Worm (Caenorhabditis elegans) whole organism, L4 larva: ENCODE data around the gene C05E7.3.

Experiments used
- F10B5.3 ChIP-seq: sonication (generic microtip); optimal IDR thresholded peaks from 2 replicates; lab custom pipeline; 2016; ENCODE audit warnings: mild to moderate bottlenecking, missing genetic modification characterization, missing compliant biosample characterization
- F49E8.2 ChIP-seq: sonication (generic microtip); optimal IDR thresholded peaks from 2 replicates; lab custom pipeline; 2016; ENCODE audit warnings: missing compliant biosample characterization, mild to moderate bottlenecking, missing genetic modification characterization, borderline replicate concordance
- T20F7.1 ChIP-seq: fragments of 200-800 bp; sonication (Bioruptor generic); optimal IDR thresholded peaks from 2 replicates; lab custom pipeline; 2018; ENCODE audit warnings: mild to moderate bottlenecking, missing genetic modification characterization, missing compliant biosample characterization
- aha-1 ChIP-seq: fragments of 150-350 bp; peaks from one replicate; lab custom pipeline; 2014; ENCODE audit warnings: missing biosample characterization, missing genetic modification characterization
- attf-4 ChIP-seq: sonication (generic microtip); optimal IDR thresholded peaks from 3 replicates; lab custom pipeline; 2017; ENCODE audit warnings: missing biosample characterization, missing genetic modification characterization
- ceh-32 ChIP-seq: sonication (generic microtip); optimal IDR thresholded peaks from 2 replicates; lab custom pipeline; 2016; ENCODE audit warnings: mild to moderate bottlenecking, missing genetic modification characterization, missing compliant biosample characterization; ENCODE audit not compliant: poor library complexity
- ces-1 ChIP-seq: fragments of 150-350 bp; sonication (generic microtip); optimal IDR thresholded peaks from 4 replicates; lab custom pipeline; 2014; ENCODE audit warnings: missing biosample characterization, missing genetic modification reagents, missing genetic modification characterization
- daf-12 ChIP-seq: fragments of 150-350 bp; optimal IDR thresholded peaks from 2 replicates; lab custom pipeline; 2014; ENCODE audit warnings: missing biosample characterization, missing genetic modification reagents, missing genetic modification characterization
- daf-16 ChIP-seq, 3 experiments: sonication (generic microtip); optimal IDR thresholded peaks; 2 replicates each; lab custom pipeline; 2016 to 2017; ENCODE audit warnings: missing genetic modification characterization in 3 of 3, missing genetic modification reagents in 3 of 3, mild to moderate bottlenecking in 2 of 3, missing compliant biosample characterization in 2 of 3, missing biosample characterization in 1 of 3, moderate library complexity in 1 of 3
- daf-19 ChIP-seq: fragments of 200-800 bp; sonication (Bioruptor generic); conservative IDR thresholded peaks from 2 replicates; pipeline ENCODE4 v1.3.6; 2022; ENCODE audit warnings: missing genetic modification characterization, missing compliant biosample characterization
- dpl-1 ChIP-seq: fragments of 150-350 bp; optimal IDR thresholded peaks from 2 replicates; lab custom pipeline; 2014; ENCODE audit warnings: missing biosample characterization, missing genetic modification reagents, missing genetic modification characterization
- fkh-10 ChIP-seq: fragments of 150-350 bp; optimal IDR thresholded peaks from 2 replicates; lab custom pipeline; 2014; ENCODE audit warnings: missing biosample characterization, missing genetic modification reagents, missing genetic modification characterization
- fos-1 ChIP-seq: fragments of 150-350 bp; optimal IDR thresholded peaks from 2 replicates; lab custom pipeline; 2014; ENCODE audit warnings: missing biosample characterization, missing genetic modification characterization
- hif-1 ChIP-seq, 2 experiments: sonication (generic microtip); optimal IDR thresholded peaks; 2 replicates each; lab custom pipeline; 2016 to 2017; ENCODE audit warnings: missing compliant biosample characterization in 2 of 2, missing genetic modification characterization in 2 of 2, missing genetic modification reagents in 2 of 2, missing genotype in 2 of 2, mild to moderate bottlenecking in 1 of 2
- hlh-30 ChIP-seq: sonication (generic microtip); optimal IDR thresholded peaks from 2 replicates; lab custom pipeline; 2017; ENCODE audit warnings: antibody characterized with exemption, mild to moderate bottlenecking, missing genetic modification characterization, missing compliant biosample characterization; ENCODE audit not compliant: insufficient read depth
- lim-7 ChIP-seq: fragments of 200-800 bp; sonication (Bioruptor generic); IDR thresholded peaks from 2 replicates; pipeline ENCODE4 v1.3.6; 2022; ENCODE audit warnings: missing genetic modification characterization, missing compliant biosample characterization
- madf-5 ChIP-seq, 2 experiments: fragments of 200-800 bp; sonication (Bioruptor generic); IDR thresholded peaks; 2 replicates each; pipeline ENCODE4 v1.3.6; 2022; ENCODE audit warnings: missing compliant biosample characterization in 2 of 2, missing genetic modification characterization in 2 of 2
- mdl-1 ChIP-seq, 2 experiments: fragments of 150-350 bp in 1 of 2; sonication (generic microtip) in 1 of 2; optimal IDR thresholded peaks; 2 replicates each; lab custom pipeline; 2014 to 2017; ENCODE audit warnings: missing biosample characterization in 2 of 2, missing genetic modification characterization in 2 of 2
- mep-1 ChIP-seq: fragments of 150-350 bp; sonication (generic microtip); optimal IDR thresholded peaks from 3 replicates; lab custom pipeline; 2014; ENCODE audit warnings: missing biosample characterization, missing genetic modification characterization
- mes-2 ChIP-seq: sonication (generic microtip); optimal IDR thresholded peaks from 2 replicates; lab custom pipeline; 2016; ENCODE audit warnings: missing genotype, mild to moderate bottlenecking, missing genetic modification characterization, missing compliant biosample characterization; ENCODE audit not compliant: poor library complexity, severe bottlenecking
- mxl-3 ChIP-seq: fragments of 200-800 bp; sonication (Bioruptor generic); optimal IDR thresholded peaks from 2 replicates; lab custom pipeline; 2018; ENCODE audit warnings: mild to moderate bottlenecking, missing genetic modification characterization, missing compliant biosample characterization
- nhr-11 ChIP-seq: fragments of 150-350 bp; optimal IDR thresholded peaks from 2 replicates; lab custom pipeline; 2014; ENCODE audit warnings: missing biosample characterization, missing genetic modification characterization
- nhr-6 ChIP-seq: fragments of 150-350 bp; optimal IDR thresholded peaks from 2 replicates; lab custom pipeline; 2014; ENCODE audit warnings: missing biosample characterization, missing genetic modification characterization
- php-3 ChIP-seq: fragments of 200-800 bp; sonication (Bioruptor generic); IDR thresholded peaks from 2 replicates; pipeline ENCODE4 v1.3.6; 2022; ENCODE audit warnings: missing genetic modification reagents, missing genetic modification characterization, missing compliant biosample characterization
- pqm-1 ChIP-seq: sonication (generic microtip); optimal IDR thresholded peaks from 2 replicates; lab custom pipeline; 2017; ENCODE audit warnings: missing biosample characterization, missing genetic modification characterization
- rbr-2 ChIP-seq: sonication (generic microtip); optimal IDR thresholded peaks from 2 replicates; lab custom pipeline; 2016; ENCODE audit warnings: missing genotype, missing genetic modification characterization, missing compliant biosample characterization
- saeg-2 ChIP-seq: fragments of 200-800 bp; sonication (Bioruptor generic); IDR thresholded peaks from 2 replicates; pipeline ENCODE4 v1.3.6; 2022; ENCODE audit warnings: missing genetic modification reagents, missing genetic modification characterization, missing compliant biosample characterization
- set-16 ChIP-seq: fragments of 200-800 bp; sonication (Bioruptor generic); IDR thresholded peaks from 2 replicates; pipeline ENCODE4 v1.3.6; 2022; ENCODE audit warnings: missing genetic modification reagents, missing genetic modification characterization, missing compliant biosample characterization
- skn-1 ChIP-seq: fragments of 150-350 bp; optimal IDR thresholded peaks from 2 replicates; lab custom pipeline; 2014; ENCODE audit warnings: missing biosample characterization, missing genetic modification characterization
- spr-1 ChIP-seq: sonication (generic microtip); optimal IDR thresholded peaks from 2 replicates; lab custom pipeline; 2016; ENCODE audit warnings: mild to moderate bottlenecking, missing genetic modification characterization, missing compliant biosample characterization
- tag-97 ChIP-seq: fragments of 200-800 bp; sonication (Bioruptor generic); IDR thresholded peaks from 2 replicates; pipeline ENCODE4 v1.3.6; 2022; ENCODE audit warnings: missing genetic modification characterization, missing compliant biosample characterization
- unc-62 ChIP-seq, 3 experiments: fragments of 150-350 bp in 1 of 3; sonication (generic microtip); optimal IDR thresholded peaks in 2 of 3; peaks in 1 of 3; 1 replicate in 1 of 3; 2 replicates in 2 of 3; lab custom pipeline; 2014 to 2017; ENCODE audit warnings: missing biosample characterization in 3 of 3, missing genetic modification characterization in 3 of 3, missing genetic modification reagents in 3 of 3, missing genotype in 1 of 3
- vab-7 ChIP-seq: fragments of 200-800 bp; sonication (Bioruptor generic); IDR thresholded peaks from 2 replicates; pipeline ENCODE4 v1.3.6; 2022; ENCODE audit warnings: missing genetic modification reagents, missing genetic modification characterization, missing compliant biosample characterization
- zip-11 ChIP-seq: fragments of 200-800 bp; sonication (Bioruptor generic); IDR thresholded peaks from 2 replicates; pipeline ENCODE4 v1.3.6; 2022; ENCODE audit warnings: missing genetic modification characterization, missing compliant biosample characterization

Gene C05E7.3

ce11 chrX:12926998-12927397 is 19.4 kb downstream of the C05E7.3 start:
- TF ChIP-seq aha-1 (tag; lab: Kevin White, UChicago): peak; percentile 53
- TF ChIP-seq set-16 (GFP tag; lab: Robert Waterston, UW): no peak
- TF ChIP-seq mxl-3 (GFP tag; lab: Kevin White, UChicago): no peak
- no peak for TF ChIP-seq ceh-32 (tag; lab: Kevin White, UChicago)
- TF ChIP-seq rbr-2 (tag; lab: Kevin White, UChicago): no peak

- TF ChIP-seq daf-12 (tag; lab: Kevin White, UChicago): no peak
- peak; percentile 95 for TF ChIP-seq aha-1 (tag; lab: Kevin White, UChicago)
These were observed 28.0 kb downstream of the C05E7.3 start for ce11 chrX:12918454-12918853.

ce11 chrX:12916418-12916817 is 30.0 kb downstream of the C05E7.3 start:
- TF ChIP-seq daf-16 (GFP tag; optimal IDR thresholded peaks at IDR 0.05; lab: Kevin White, UChicago) (peak in 1 of 2 experiments; percentile 50), daf-16 (tag; optimal IDR thresholded peaks at IDR 0.05; lab: Kevin White, UChicago) (no peak), nhr-11 (peak; percentile 8), daf-19 (GFP tag; lab: Robert Waterston, UW) (no peak), tag-97 (GFP tag; lab: Robert Waterston, UW) (no peak), mxl-3 (GFP tag; lab: Kevin White, UChicago) (no peak), unc-62 (GFP tag; optimal IDR thresholded peaks at IDR 0.05 in 1 of 2; lab: Kevin White, UChicago) (peak in 1 of 2 experiments; percentile 41), unc-62 (tag; optimal IDR thresholded peaks at IDR 0.05; lab: Kevin White, UChicago) (no peak), saeg-2 (GFP tag; lab: Robert Waterston, UW) (no peak)
- TF ChIP-seq, all 104 proteins: peak for 3

ce11 chrX:12915693-12916092 is 30.7 kb downstream of the C05E7.3 start:
- no peak for TF ChIP-seq F10B5.3
- no peak for TF ChIP-seq T20F7.1 (GFP tag; lab: Kevin White, UChicago)
- TF ChIP-seq mep-1 (tag; lab: Kevin White, UChicago): no peak
- no peak for TF ChIP-seq dpl-1 (GFP tag; lab: Kevin White, UChicago)
- TF ChIP-seq mes-2: no peak
- TF ChIP-seq php-3 (GFP tag; lab: Robert Waterston, UW): no peak
- no peak for TF ChIP-seq fos-1 (tag; lab: Kevin White, UChicago)
- no peak for TF ChIP-seq vab-7 (GFP tag; lab: Robert Waterston, UW)
- TF ChIP-seq spr-1: no peak
- no peak for TF ChIP-seq pqm-1
- no peak for TF ChIP-seq F49E8.2 (tag; lab: Kevin White, UChicago)
- TF ChIP-seq daf-19 (GFP tag; lab: Robert Waterston, UW): no peak
- TF ChIP-seq unc-62 (GFP tag; optimal IDR thresholded peaks at IDR 0.05 in 1 of 2; lab: Kevin White, UChicago): no peak
- no peak for TF ChIP-seq unc-62 (tag; optimal IDR thresholded peaks at IDR 0.05; lab: Kevin White, UChicago)
- no peak for TF ChIP-seq madf-5 (GFP tag; IDR thresholded peaks at IDR 0.05; lab: Robert Waterston, UW)
- no peak for TF ChIP-seq daf-12 (tag; lab: Kevin White, UChicago)
- TF ChIP-seq nhr-6 (tag; lab: Kevin White, UChicago): no peak
- no peak for TF ChIP-seq ces-1

- peak; percentile 32 for TF ChIP-seq aha-1 (tag; lab: Kevin White, UChicago)
- TF ChIP-seq lim-7: no peak
- peak; percentile 4 for TF ChIP-seq mxl-3 (GFP tag; lab: Kevin White, UChicago)
- no peak for TF ChIP-seq skn-1 (tag; lab: Kevin White, UChicago)
- TF ChIP-seq zip-11: no peak
- no peak for TF ChIP-seq attf-4 (tag; lab: Kevin White, UChicago)
- no peak for TF ChIP-seq fkh-10
- no peak for TF ChIP-seq hif-1 (tag; optimal IDR thresholded peaks at IDR 0.05; lab: Kevin White, UChicago)
- TF ChIP-seq hlh-30 (tag; lab: Kevin White, UChicago): peak; percentile 64
- TF ChIP-seq daf-16 (GFP tag; optimal IDR thresholded peaks at IDR 0.05; lab: Kevin White, UChicago): no peak
- TF ChIP-seq daf-16 (tag; optimal IDR thresholded peaks at IDR 0.05; lab: Kevin White, UChicago): peak; percentile 9
- no peak for TF ChIP-seq unc-62 (GFP tag; optimal IDR thresholded peaks at IDR 0.05 in 1 of 2; lab: Kevin White, UChicago)
- no peak for TF ChIP-seq unc-62 (tag; optimal IDR thresholded peaks at IDR 0.05; lab: Kevin White, UChicago)
- peak in 1 of 2 experiments; percentile 52 for TF ChIP-seq mdl-1 (tag; optimal IDR thresholded peaks at IDR 0.05; lab: Kevin White, UChicago)
- TF ChIP-seq, all 104 proteins: peak for 5
These were observed 31.4 kb downstream of the C05E7.3 start for ce11 chrX:12915058-12915457.
